Fruit fly (Drosophila melanogaster) whole organism, embryonic: ENCODE data around the gene Alp4.
A peak's percentile ranks its signal among the peaks of the same experiment; 100 is the strongest.

ENCODE experiments used
- ATbp ChIP-seq: fragments of 200-800 bp; sonication (Bioruptor generic); optimal IDR thresholded peaks from 2 replicates; lab custom pipeline; 2017; ENCODE audit warnings: missing biosample characterization, mild to moderate bottlenecking, missing genetic modification characterization, missing genetic modification reagents
- B-H1 ChIP-seq: fragments of 200-800 bp; sonication (Bioruptor generic); IDR thresholded peaks from 3 replicates; pipeline ENCODE4 v1.3.6; 2022; ENCODE audit warnings: missing biosample characterization, missing genetic modification characterization
- CG10209 ChIP-seq: fragments of 200-800 bp; sonication (Bioruptor generic); optimal IDR thresholded peaks from 3 replicates; lab custom pipeline; 2017; ENCODE audit warnings: missing biosample characterization, mild to moderate bottlenecking, missing genetic modification characterization, missing genetic modification reagents
- CG10462 ChIP-seq: fragments of 200-800 bp; sonication (Bioruptor generic); optimal IDR thresholded peaks from 2 replicates; lab custom pipeline; 2016; ENCODE audit warnings: missing biosample characterization, missing genetic modification characterization
- CG10959 ChIP-seq: fragments of 200-800 bp; sonication (Bioruptor generic); IDR thresholded peaks from 2 replicates; pipeline ENCODE4 v1.3.6; 2022; ENCODE audit warnings: missing biosample characterization, missing genetic modification characterization
- CG11247 ChIP-seq: fragments of 200-800 bp; sonication (Bioruptor generic); IDR thresholded peaks from 2 replicates; pipeline ENCODE4 v1.3.6; 2022; ENCODE audit warnings: missing biosample characterization, missing genetic modification characterization
- CG12659 ChIP-seq: fragments of 200-800 bp; sonication (Bioruptor generic); optimal IDR thresholded peaks from 3 replicates; lab custom pipeline; 2017; ENCODE audit warnings: mild to moderate bottlenecking, missing biosample characterization, missing genetic modification reagents, missing genetic modification characterization
- CG12744 ChIP-seq: fragments of 200-800 bp; sonication (Bioruptor generic); optimal IDR thresholded peaks from 2 replicates; lab custom pipeline; 2016; ENCODE audit warnings: missing biosample characterization, missing genetic modification characterization
- CG14050 ChIP-seq: fragments of 200-800 bp; sonication (Bioruptor generic); IDR thresholded peaks from 3 replicates; pipeline ENCODE4 v1.3.6; 2022; ENCODE audit warnings: missing biosample characterization, missing genetic modification characterization
- CG14441 ChIP-seq: fragments of 200-800 bp; sonication (Bioruptor generic); IDR thresholded peaks from 2 replicates; pipeline ENCODE4 v1.3.6; 2022; ENCODE audit warnings: missing biosample characterization, missing genetic modification characterization
- CG16815 ChIP-seq: fragments of 200-800 bp; sonication (Bioruptor generic); optimal IDR thresholded peaks from 3 replicates; lab custom pipeline; 2017; ENCODE audit warnings: missing biosample characterization, mild to moderate bottlenecking, missing genetic modification characterization
- CG31441 ChIP-seq: fragments of 200-800 bp; sonication (Bioruptor generic); IDR thresholded peaks from 2 replicates; pipeline ENCODE4 v1.3.6; 2022; ENCODE audit warnings: missing biosample characterization, missing genetic modification characterization
- CG33213 ChIP-seq: fragments of 200-800 bp; sonication (Bioruptor generic); optimal IDR thresholded peaks from 3 replicates; lab custom pipeline; 2016; ENCODE audit warnings: missing biosample characterization, missing genetic modification characterization
- CG4360 ChIP-seq: fragments of 200-800 bp; sonication (Bioruptor generic); IDR thresholded peaks from 2 replicates; pipeline ENCODE4 v1.3.6; 2022; ENCODE audit warnings: missing biosample characterization, missing genetic modification characterization
- CG4730 ChIP-seq: fragments of 200-800 bp; sonication (Bioruptor generic); IDR thresholded peaks from 2 replicates; pipeline ENCODE4 v1.3.6; 2022; ENCODE audit warnings: missing biosample characterization, missing genetic modification characterization
- CG6683 ChIP-seq: fragments of 200-800 bp; sonication (Bioruptor generic); optimal IDR thresholded peaks from 2 replicates; lab custom pipeline; 2017; ENCODE audit warnings: missing biosample characterization, mild to moderate bottlenecking, missing genetic modification characterization, missing genetic modification reagents
- CG6813 ChIP-seq: fragments of 200-800 bp; sonication (Bioruptor generic); optimal IDR thresholded peaks from 2 replicates; lab custom pipeline; 2017; ENCODE audit warnings: missing biosample characterization, missing genetic modification characterization, mild to moderate bottlenecking, moderate library complexity, missing genetic modification reagents
- CG7556 ChIP-seq: fragments of 200-800 bp; sonication (Bioruptor generic); optimal IDR thresholded peaks from 2 replicates; lab custom pipeline; 2017; ENCODE audit warnings: missing biosample characterization, mild to moderate bottlenecking, missing genetic modification characterization
- CG8089 ChIP-seq: fragments of 200-800 bp; sonication (Bioruptor generic); optimal IDR thresholded peaks from 3 replicates; lab custom pipeline; 2016; ENCODE audit warnings: missing biosample characterization, missing genetic modification characterization
- CG8924 ChIP-seq: fragments of 200-800 bp; optimal IDR thresholded peaks from 3 replicates; lab custom pipeline; 2019; ENCODE audit warnings: missing biosample characterization, mild to moderate bottlenecking, missing genetic modification characterization, moderate library complexity
- CHES-1-like ChIP-seq: fragments of 200-800 bp; sonication (Bioruptor generic); optimal IDR thresholded peaks from 2 replicates; lab custom pipeline; 2016; ENCODE audit warnings: missing biosample characterization, missing genetic modification characterization
- CoRest ChIP-seq: fragments of 200-800 bp; sonication (Bioruptor generic); optimal IDR thresholded peaks from 3 replicates; lab custom pipeline; 2018; ENCODE audit warnings: missing biosample characterization, mild to moderate bottlenecking, missing genetic modification characterization, moderate library complexity
- Deaf1 ChIP-seq: fragments of 200-800 bp; optimal IDR thresholded peaks from 3 replicates; lab custom pipeline; 2019; ENCODE audit warnings: missing biosample characterization, mild to moderate bottlenecking, missing genetic modification characterization, moderate library complexity
- H2.0 ChIP-seq: fragments of 200-800 bp; sonication (Bioruptor generic); IDR thresholded peaks from 2 replicates; pipeline ENCODE4 v1.3.6; 2022; ENCODE audit warnings: missing biosample characterization, missing genetic modification characterization
- HHEX ChIP-seq: fragments of 200-800 bp; sonication (Bioruptor generic); optimal IDR thresholded peaks from 3 replicates; lab custom pipeline; 2017; ENCODE audit warnings: missing biosample characterization, mild to moderate bottlenecking, missing genetic modification characterization, missing genetic modification reagents
- Hr78 ChIP-seq, 2 experiments: fragments of 200-800 bp in 1 of 2; fragments of >200 bp in 1 of 2; sonication (Bioruptor generic) in 1 of 2; optimal IDR thresholded peaks; 2 replicates each; lab custom pipeline; 2017 to 2019; ENCODE audit warnings: missing biosample characterization in 2 of 2, missing genetic modification characterization in 2 of 2, mild to moderate bottlenecking in 1 of 2, moderate library complexity in 1 of 2
- Jarid2 ChIP-seq: fragments of 200-800 bp; sonication (Bioruptor generic); optimal IDR thresholded peaks from 3 replicates; lab custom pipeline; 2017; ENCODE audit warnings: mild to moderate bottlenecking, missing biosample characterization, missing genetic modification reagents, missing genetic modification characterization
- Kr ChIP-seq: fragments of 200-800 bp; sonication (Bioruptor generic); optimal IDR thresholded peaks from 2 replicates; lab custom pipeline; 2017; ENCODE audit warnings: missing biosample characterization, mild to moderate bottlenecking, missing genetic modification characterization
- Lhr ChIP-seq: fragments of 200-800 bp; sonication (Bioruptor generic); optimal IDR thresholded peaks from 3 replicates; lab custom pipeline; 2017; ENCODE audit warnings: mild to moderate bottlenecking, missing biosample characterization, missing genetic modification reagents, missing genetic modification characterization
- MESR4 ChIP-seq: fragments of 200-800 bp; sonication (Bioruptor generic); optimal IDR thresholded peaks from 2 replicates; lab custom pipeline; 2018; ENCODE audit warnings: missing biosample characterization, mild to moderate bottlenecking, missing genetic modification characterization, moderate library complexity
- Myb ChIP-seq: fragments of 200-800 bp; sonication (Bioruptor generic); optimal IDR thresholded peaks from 2 replicates; lab custom pipeline; 2016; ENCODE audit warnings: missing biosample characterization, missing genetic modification characterization
- Sin3A ChIP-seq: fragments of >200 bp; optimal IDR thresholded peaks from 2 replicates; lab custom pipeline; 2018
- ab ChIP-seq: fragments of 200-800 bp; sonication (Bioruptor generic); optimal IDR thresholded peaks from 2 replicates; lab custom pipeline; 2016; ENCODE audit warnings: missing biosample characterization, missing genetic modification characterization
- abd-A ChIP-seq: fragments of 200-800 bp; sonication (Bioruptor generic); optimal IDR thresholded peaks from 3 replicates; lab custom pipeline; 2019; ENCODE audit warnings: missing biosample characterization, mild to moderate bottlenecking, missing genetic modification characterization, moderate library complexity
- ash1 ChIP-seq: fragments of 200-800 bp; sonication (Bioruptor generic); optimal IDR thresholded peaks from 2 replicates; lab custom pipeline; 2018; ENCODE audit warnings: missing biosample characterization, mild to moderate bottlenecking, missing genetic modification characterization
- cg ChIP-seq: fragments of 200-800 bp; sonication (Bioruptor generic); optimal IDR thresholded peaks from 3 replicates; lab custom pipeline; 2019; ENCODE audit warnings: missing biosample characterization, mild to moderate bottlenecking, missing genetic modification characterization, moderate library complexity
- chif ChIP-seq, 2 experiments: fragments of 200-800 bp; sonication (Bioruptor generic); optimal IDR thresholded peaks; 3 replicates each; lab custom pipeline; 2016; ENCODE audit warnings: missing biosample characterization in 2 of 2, missing genetic modification characterization in 2 of 2
- corto ChIP-seq: fragments of 200-800 bp; sonication (Bioruptor generic); optimal IDR thresholded peaks from 2 replicates; lab custom pipeline; 2016; ENCODE audit warnings: missing biosample characterization, mild to moderate bottlenecking, missing genetic modification characterization, moderate library complexity
- crol ChIP-seq: fragments of 200-800 bp; sonication (Bioruptor generic); IDR thresholded peaks from 2 replicates; pipeline ENCODE4 v1.3.6; 2022; ENCODE audit warnings: missing biosample characterization, missing genetic modification characterization
- da ChIP-seq: fragments of 200-800 bp; sonication (Bioruptor generic); optimal IDR thresholded peaks from 2 replicates; lab custom pipeline; 2016; ENCODE audit warnings: missing biosample characterization, missing genetic modification characterization
- dmrt11E ChIP-seq: fragments of 200-800 bp; sonication (Bioruptor generic); optimal IDR thresholded peaks from 3 replicates; lab custom pipeline; 2018; ENCODE audit warnings: missing biosample characterization, mild to moderate bottlenecking, missing genetic modification characterization, moderate library complexity
- eyg ChIP-seq: fragments of 200-800 bp; sonication (Bioruptor generic); optimal IDR thresholded peaks from 3 replicates; lab custom pipeline; 2016; ENCODE audit warnings: missing biosample characterization, missing genetic modification characterization
- fru ChIP-seq: fragments of >200 bp; optimal IDR thresholded peaks from 2 replicates; lab custom pipeline; 2017
- grn ChIP-seq: fragments of 200-800 bp; sonication (Bioruptor generic); optimal IDR thresholded peaks from 3 replicates; lab custom pipeline; 2017; ENCODE audit warnings: missing biosample characterization, missing genetic modification characterization
- gro ChIP-seq: fragments of 200-800 bp; sonication (Bioruptor generic); optimal IDR thresholded peaks from 2 replicates; lab custom pipeline; 2016; ENCODE audit warnings: missing biosample characterization, missing genetic modification characterization
- jumu ChIP-seq: fragments of 200-800 bp; sonication (Bioruptor generic); optimal IDR thresholded peaks from 3 replicates; lab custom pipeline; 2016; ENCODE audit warnings: missing biosample characterization, missing genetic modification characterization
- otp ChIP-seq: fragments of 200-800 bp; sonication (Bioruptor generic); IDR thresholded peaks from 3 replicates; pipeline ENCODE4, ENCODE4 v1.3.6; 2022; ENCODE audit warnings: missing biosample characterization, missing genetic modification characterization
- pb ChIP-seq: fragments of 200-800 bp; sonication (Bioruptor generic); optimal IDR thresholded peaks from 3 replicates; lab custom pipeline; 2016; ENCODE audit warnings: missing biosample characterization, missing genetic modification characterization
- peb ChIP-seq: fragments of 200-800 bp; sonication (Bioruptor generic); IDR thresholded peaks from 2 replicates; pipeline ENCODE4 v1.3.6; 2022; ENCODE audit warnings: missing biosample characterization, missing genetic modification characterization
- psq ChIP-seq: fragments of 200-800 bp; sonication (Bioruptor generic); optimal IDR thresholded peaks from 2 replicates; lab custom pipeline; 2017; ENCODE audit warnings: missing biosample characterization, missing genetic modification characterization
- tin ChIP-seq: fragments of 200-800 bp; sonication (Bioruptor generic); optimal IDR thresholded peaks from 3 replicates; lab custom pipeline; 2016; ENCODE audit warnings: missing biosample characterization, missing genetic modification characterization
- unpg ChIP-seq: fragments of 200-800 bp; sonication (Bioruptor generic); optimal IDR thresholded peaks from 3 replicates; lab custom pipeline; 2018; ENCODE audit warnings: missing biosample characterization, mild to moderate bottlenecking, missing genetic modification characterization, moderate library complexity
- zf30C ChIP-seq: fragments of 200-800 bp; sonication (Bioruptor generic); optimal IDR thresholded peaks from 3 replicates; lab custom pipeline; 2018; ENCODE audit warnings: missing biosample characterization, mild to moderate bottlenecking, missing genetic modification characterization

Alp4 gene

DNA sequence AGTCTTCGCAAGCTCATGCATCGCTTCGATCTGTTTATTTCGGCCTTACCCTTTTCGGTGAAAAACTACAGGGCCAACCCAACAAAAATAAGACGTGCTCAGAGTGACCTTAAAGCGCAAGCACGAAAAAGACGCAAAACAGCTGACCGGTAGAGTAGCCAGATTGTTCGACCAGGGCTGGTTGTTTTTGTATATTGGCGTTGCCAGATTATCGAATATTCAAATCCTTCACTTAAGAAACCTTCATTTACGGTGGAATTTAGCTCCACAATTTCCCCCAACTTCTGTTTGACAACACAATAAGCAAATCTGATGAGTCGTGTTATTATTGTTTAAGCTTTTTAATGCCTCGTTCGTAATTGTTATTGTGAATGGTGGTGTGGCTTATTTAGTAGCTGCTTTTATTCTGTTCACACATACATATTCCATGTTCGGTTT, 5.1 kb downstream of the Alp4 start, which contains the start of gene Chchd3 (continued):
- TF ChIP-seq abd-A (tag; lab: Kevin White, UChicago) (no peak), CG31441 (GFP tag; lab: Robert Waterston, UW) (no peak), Jarid2 (no peak), CG12659 (GFP tag; lab: Kevin White, UChicago) (peak; percentile 58), CG8089 (GFP tag; lab: Kevin White, UChicago) (no peak), peb (GFP tag; lab: Robert Waterston, UW) (no peak), chif (GFP tag; optimal IDR thresholded peaks at IDR 0.05; lab: Kevin White, UChicago) (no peak), CG14441 (no peak), B-H1 (GFP tag; lab: Robert Waterston, UW) (no peak), gro (GFP tag; lab: Kevin White, UChicago) (no peak), pb (GFP tag; lab: Kevin White, UChicago) (no peak), Hr78 (GFP tag; optimal IDR thresholded peaks at IDR 0.05; lab: Kevin White, UChicago) (no peak), CG12744 (no peak), CG11247 (GFP tag; lab: Robert Waterston, UW) (no peak), zf30C (GFP tag; lab: Kevin White, UChicago) (no peak), CG14050 (GFP tag; lab: Robert Waterston, UW) (no peak), CG10209 (no peak), CG10462 (GFP tag; lab: Kevin White, UChicago) (no peak), CoRest (peak; percentile 41), HHEX (GFP tag; lab: Kevin White, UChicago) (no peak), cg (no peak), otp (no peak), CG4360 (GFP tag; lab: Robert Waterston, UW) (peak; percentile 69), fru (lab: Kevin White, UChicago) (no peak), ATbp (GFP tag; lab: Kevin White, UChicago) (no peak), Deaf1 (tag; lab: Kevin White, UChicago) (no peak), crol (GFP tag; lab: Robert Waterston, UW) (no peak), unpg (GFP tag; lab: Kevin White, UChicago) (no peak), CG4730 (no peak), grn (GFP tag; lab: Kevin White, UChicago) (no peak), jumu (peak; percentile 20), Kr (GFP tag; lab: Kevin White, UChicago) (no peak), Sin3A (lab: Kevin White, UChicago) (peak; percentile 79), CG33213 (GFP tag; lab: Kevin White, UChicago) (peak; percentile 55), CHES-1-like (GFP tag; lab: Kevin White, UChicago) (peak; percentile 48), Myb (GFP tag; lab: Kevin White, UChicago) (peak; percentile 40), tin (GFP tag; lab: Kevin White, UChicago) (no peak), dmrt11E (tag; lab: Kevin White, UChicago) (no peak), eyg (GFP tag; lab: Kevin White, UChicago) (no peak), H2.0 (GFP tag; lab: Robert Waterston, UW) (no peak), CG6813 (GFP tag; lab: Kevin White, UChicago) (no peak), CG10959 (no peak), CG6683 (GFP tag; lab: Kevin White, UChicago) (no peak), da (GFP tag; lab: Kevin White, UChicago) (no peak), MESR4 (GFP tag; lab: Kevin White, UChicago) (peak; percentile 69), CG8924 (tag; lab: Kevin White, UChicago) (peak; percentile 2), Lhr (peak; percentile 74), ash1 (GFP tag; lab: Kevin White, UChicago) (no peak), corto (GFP tag; lab: Kevin White, UChicago) (no peak), CG16815 (GFP tag; lab: Kevin White, UChicago) (no peak), psq (GFP tag; lab: Kevin White, UChicago) (no peak), CG7556 (no peak), ab (GFP tag; lab: Kevin White, UChicago) (no peak)
